Worm (Caenorhabditis elegans): ENCODE results near the gene C18A11.4.

ce11 chrX:8074527-8074926, 29.2 kb downstream of the C18A11.4 start:
- TF ChIP-seq fkh-10 (GFP tag; optimal IDR thresholded peaks at IDR 0.05) (no peak), elt-4 (tag; optimal IDR thresholded peaks at IDR 0.05) (no peak), unc-3 (GFP tag; conservative IDR thresholded peaks at IDR 0.05) (no peak), unc-3 (tag; optimal IDR thresholded peaks at IDR 0.05) (no peak), hlh-30 (tag; optimal IDR thresholded peaks at IDR 0.05; ENCODE audit: insufficient read depth) (no peak), madf-2 (tag; optimal IDR thresholded peaks at IDR 0.05) (no peak)
